Worm (Caenorhabditis elegans) whole organism, L3 larva: ENCODE measurements around the gene F56C4.4.
"Not testable (repeated sequence)": the region's sequence is repeated elsewhere in the genome, so short reads cannot be mapped to it uniquely, and the experiment has no call there.

Source experiments
- ZK546.5 ChIP-seq: sonication (generic microtip); optimal IDR thresholded peaks from 2 replicates; lab custom pipeline; 2017; ENCODE audit warnings: missing biosample characterization, missing genetic modification characterization
- ceh-9 ChIP-seq: sonication (generic microtip); optimal IDR thresholded peaks from 2 replicates; lab custom pipeline; 2018; ENCODE audit warnings: missing biosample characterization, missing genetic modification characterization
- daf-12 ChIP-seq: fragments of 150-350 bp; optimal IDR thresholded peaks from 2 replicates; lab custom pipeline; 2014; ENCODE audit warnings: missing biosample characterization, missing genetic modification reagents, missing genetic modification characterization
- egl-27 ChIP-seq: sonication (generic microtip); optimal IDR thresholded peaks from 4 replicates; lab custom pipeline; 2017; ENCODE audit warnings: missing biosample characterization, missing genetic modification reagents, missing genetic modification characterization
- egl-5 ChIP-seq: fragments of 150-350 bp; optimal IDR thresholded peaks from 2 replicates; lab custom pipeline; 2017; ENCODE audit warnings: missing biosample characterization, missing genetic modification reagents, missing genetic modification characterization, inconsistent platforms
- elt-1 ChIP-seq: fragments of 150-350 bp; optimal IDR thresholded peaks from 2 replicates; lab custom pipeline; 2014; ENCODE audit warnings: missing biosample characterization, missing genetic modification characterization
- elt-2 ChIP-seq: sonication (generic microtip); optimal IDR thresholded peaks from 2 replicates; lab custom pipeline; 2016; ENCODE audit warnings: missing genetic modification reagents, mild to moderate bottlenecking, missing genetic modification characterization, missing compliant biosample characterization
- elt-3 ChIP-seq, 3 experiments: fragments of 150-350 bp in 1 of 3; sonication (generic microtip) in 2 of 3; optimal IDR thresholded peaks; 2 replicates in 2 of 3; 4 replicates in 1 of 3; lab custom pipeline; 2014 to 2017; ENCODE audit warnings: missing biosample characterization in 3 of 3, missing genetic modification characterization in 3 of 3
- eor-1 ChIP-seq, 2 experiments: fragments of 150-350 bp; optimal IDR thresholded peaks; 2 replicates each; lab custom pipeline; 2014 to 2018; ENCODE audit warnings: missing biosample characterization in 2 of 2, missing genetic modification characterization in 2 of 2
- fkh-10 ChIP-seq: sonication (generic microtip); optimal IDR thresholded peaks from 2 replicates; lab custom pipeline; 2017; ENCODE audit warnings: missing biosample characterization, missing genetic modification reagents, missing genetic modification characterization
- fos-1 ChIP-seq: fragments of 150-350 bp; optimal IDR thresholded peaks from 2 replicates; lab custom pipeline; 2014; ENCODE audit warnings: missing biosample characterization, missing genetic modification characterization
- jun-1 ChIP-seq: fragments of 150-350 bp; optimal IDR thresholded peaks from 2 replicates; lab custom pipeline; 2014; ENCODE audit warnings: missing biosample characterization, missing genetic modification reagents, missing genetic modification characterization
- lin-15B ChIP-seq: fragments of 150-350 bp; optimal IDR thresholded peaks from 2 replicates; lab custom pipeline; 2014; ENCODE audit warnings: missing biosample characterization, missing genetic modification characterization
- mdl-1 ChIP-seq: fragments of 150-350 bp; optimal IDR thresholded peaks from 2 replicates; lab custom pipeline; 2014; ENCODE audit warnings: missing biosample characterization, missing genetic modification characterization
- nfya-1 ChIP-seq: sonication (generic microtip); optimal IDR thresholded peaks from 2 replicates; lab custom pipeline; 2017; ENCODE audit warnings: missing genetic modification characterization, mild to moderate bottlenecking, missing compliant biosample characterization, antibody characterized with exemption, moderate library complexity; ENCODE audit not compliant: insufficient read depth
- nhr-12 ChIP-seq: fragments of 150-350 bp; optimal IDR thresholded peaks from 2 replicates; lab custom pipeline; 2014; ENCODE audit warnings: missing biosample characterization, missing genetic modification characterization
- nhr-25 ChIP-seq: sonication (generic microtip); optimal IDR thresholded peaks from 2 replicates; lab custom pipeline; 2017; ENCODE audit warnings: missing biosample characterization, missing genetic modification characterization
- nhr-28 ChIP-seq: fragments of 150-350 bp; optimal IDR thresholded peaks from 2 replicates; lab custom pipeline; 2014; ENCODE audit warnings: missing biosample characterization, missing genetic modification characterization
- nhr-77 ChIP-seq: fragments of 150-350 bp; optimal IDR thresholded peaks from 2 replicates; lab custom pipeline; 2014; ENCODE audit warnings: missing biosample characterization, missing genetic modification characterization
- pha-4 ChIP-seq: fragments of 150-350 bp; optimal IDR thresholded peaks from 2 replicates; lab custom pipeline; 2014; ENCODE audit warnings: missing biosample characterization, missing genetic modification reagents, missing genetic modification characterization
- pqm-1 ChIP-seq: fragments of 150-350 bp; optimal IDR thresholded peaks from 2 replicates; lab custom pipeline; 2017; ENCODE audit warnings: missing biosample characterization, missing genetic modification characterization, inconsistent platforms
- sea-2 ChIP-seq: fragments of 150-350 bp; sonication (generic microtip); optimal IDR thresholded peaks from 4 replicates; lab custom pipeline; 2014; ENCODE audit warnings: missing biosample characterization, missing genetic modification reagents, missing genetic modification characterization
- skn-1 ChIP-seq: fragments of 150-350 bp; optimal IDR thresholded peaks from 2 replicates; lab custom pipeline; 2014; ENCODE audit warnings: missing biosample characterization, missing genetic modification characterization
- unc-62 ChIP-seq: fragments of 150-350 bp; sonication (generic microtip); optimal IDR thresholded peaks from 4 replicates; lab custom pipeline; 2014; ENCODE audit warnings: missing biosample characterization, missing genetic modification reagents, missing genetic modification characterization
- zag-1 ChIP-seq: fragments of 150-350 bp; optimal IDR thresholded peaks from 2 replicates; lab custom pipeline; 2014; ENCODE audit warnings: missing biosample characterization, missing genetic modification characterization
- ztf-11 ChIP-seq: fragments of 150-350 bp; optimal IDR thresholded peaks from 2 replicates; lab custom pipeline; 2014; ENCODE audit warnings: missing biosample characterization, missing genetic modification characterization
- ztf-4 ChIP-seq: fragments of 150-350 bp; optimal IDR thresholded peaks from 2 replicates; lab custom pipeline; 2014; ENCODE audit warnings: missing biosample characterization, missing genetic modification characterization

F56C4.4 gene

ce11 chrIV:10661760-10662159 is 30.7 kb upstream of the F56C4.4 start, which contains the start of gene fmo-1:
Gene fmo-1, plus strand, starts transcription at chrIV:10661857.
- TF ChIP-seq nhr-25 (tag; lab: Kevin White, UChicago) (no peak), pqm-1 (tag; lab: Kevin White, UChicago) (peak; percentile 66), nfya-1 (no peak), elt-2 (tag; lab: Kevin White, UChicago) (peak; percentile 57), sea-2 (GFP tag; lab: Kevin White, UChicago) (no peak)

ce11 chrIV:10661072-10661471 is 30.0 kb upstream of the F56C4.4 start:
- TF ChIP-seq pqm-1 (tag; lab: Kevin White, UChicago) (peak; percentile 51), zag-1 (tag; lab: Kevin White, UChicago) (no peak)

- TF ChIP-seq pqm-1 (tag; lab: Kevin White, UChicago) = peak; percentile 32
- peak; percentile 78 for TF ChIP-seq elt-2 (tag; lab: Kevin White, UChicago)
- no peak for TF ChIP-seq ZK546.5 (tag; lab: Kevin White, UChicago)
- TF ChIP-seq, all 47 proteins: peak for 2
These were observed 25.8 kb upstream of the F56C4.4 start, which contains the start of gene K08C7.1 for ce11 chrIV:10656770-10657323. Gene K08C7.1, plus strand, starts transcription at chrIV:10656812.

ce11 chrIV:10654047-10654446 is 23.0 kb upstream of the F56C4.4 start, which contains the start of gene glb-19:
Gene glb-19, minus strand, starts transcription at chrIV:10654147.
- TF ChIP-seq jun-1, egl-5, skn-1 (tag; lab: Kevin White, UChicago): not testable (repeated sequence)
- TF ChIP-seq, all 47 proteins: peak for 0; not testable (repeated sequence) for 47

- TF ChIP-seq nhr-77 (tag; lab: Kevin White, UChicago) (no peak), nhr-12 (no peak), sea-2 (GFP tag; lab: Kevin White, UChicago) (no peak), daf-12 (tag; lab: Kevin White, UChicago) (no peak), fkh-10 (GFP tag; lab: Kevin White, UChicago) (no peak), jun-1 (tag; lab: Kevin White, UChicago) (no peak), elt-1 (tag; lab: Kevin White, UChicago) (no peak), eor-1 (tag; optimal IDR thresholded peaks at IDR 0.05; lab: Kevin White, UChicago) (no peak), elt-3 (tag; optimal IDR thresholded peaks at IDR 0.05; lab: Kevin White, UChicago) (no peak), fos-1 (no peak), ztf-11 (tag; lab: Kevin White, UChicago) (no peak), mdl-1 (no peak), unc-62 (GFP tag; lab: Kevin White, UChicago) (no peak), ztf-4 (tag; lab: Kevin White, UChicago) (no peak)
These were observed 7.9 kb upstream of the F56C4.4 start, which contains the start of gene F56C4.2 for ce11 chrIV:10638977-10639376. Gene F56C4.2, plus strand, starts transcription at chrIV:10639277.

ce11 chrIV:10636649-10637048 is 5.6 kb upstream of the F56C4.4 start, which contains the start of gene F56C4.1:
Gene F56C4.1, plus strand, starts transcription at chrIV:10636949.
- TF ChIP-seq unc-62 (GFP tag; lab: Kevin White, UChicago) (no peak), fos-1 (no peak), nhr-28 (tag; lab: Kevin White, UChicago) (no peak), sea-2 (GFP tag; lab: Kevin White, UChicago) (no peak), ceh-9 (no peak), ztf-11 (tag; lab: Kevin White, UChicago) (no peak), egl-27 (no peak), lin-15B (tag; lab: Kevin White, UChicago) (no peak)

- TF ChIP-seq elt-2 (tag; lab: Kevin White, UChicago) (peak; percentile 80), pha-4 (tag; lab: Kevin White, UChicago) (no peak), pqm-1 (tag; lab: Kevin White, UChicago) (peak; percentile 78)
These were observed 2.3 kb downstream of the F56C4.4 start, which contains the start of gene R09H10.5 for ce11 chrIV:10628724-10629123. Gene R09H10.5, minus strand, starts transcription at chrIV:10628829.
